Worm (Caenorhabditis elegans): ENCODE measurements around the gene clec-22.

The clec-22 gene

DNA sequence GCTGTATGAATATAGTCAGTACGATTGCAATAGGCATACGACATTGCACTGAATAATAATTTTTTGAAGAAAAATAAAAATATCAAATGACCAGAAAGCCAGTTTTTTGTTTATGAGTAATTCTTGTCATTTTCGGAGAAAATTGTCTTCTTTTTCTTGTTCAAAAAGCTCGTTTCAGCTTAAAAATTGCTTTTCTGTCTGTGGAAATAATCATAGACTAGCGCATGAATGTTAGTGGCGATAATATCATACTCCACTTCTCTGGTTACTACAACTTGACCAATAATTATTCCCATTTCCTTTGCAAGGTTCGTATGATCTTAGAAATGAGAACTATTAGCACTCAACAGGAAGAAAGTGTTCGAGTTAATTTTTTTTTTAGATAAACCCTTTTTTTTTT is 30.7 kb upstream of the clec-22 start, which contains the start of gene srh-216:
Gene srh-216 (minus strand): TSS at position 101 of the 400 bp plus-strand sequence.
- TF ChIP-seq pqm-1 (tag; optimal IDR thresholded peaks at IDR 0.05) (no peak), ama-1 (optimal IDR thresholded peaks at IDR 0.05) (no peak), elt-3 (tag; optimal IDR thresholded peaks at IDR 0.05) (no peak), ceh-16 (tag; optimal IDR thresholded peaks at IDR 0.05) (no peak), nhr-237 (tag; optimal IDR thresholded peaks at IDR 0.05) (no peak), nfya-1 (tag; optimal IDR thresholded peaks at IDR 0.05; ENCODE audit: insufficient read depth) (no peak), fkh-2 (tag; optimal IDR thresholded peaks at IDR 0.05) (no peak), egl-27 (tag; optimal IDR thresholded peaks at IDR 0.05) (no peak), ceh-28 (tag; optimal IDR thresholded peaks at IDR 0.05) (no peak), fos-1 (tag; optimal IDR thresholded peaks at IDR 0.05) (no peak), eor-1 (tag; optimal IDR thresholded peaks at IDR 0.05) (no peak), mdl-1 (tag; optimal IDR thresholded peaks at IDR 0.05) (no peak)

ce11 chrV:16829396-16829795 is 28.8 kb upstream of the clec-22 start, which contains the start of gene srh-214:
Gene srh-214 (minus strand): TSS chrV:16829755.
- TF ChIP-seq nhr-237 (tag; optimal IDR thresholded peaks at IDR 0.05) (no peak), nhr-11 (tag; optimal IDR thresholded peaks at IDR 0.05) (no peak), lin-15B (tag; optimal IDR thresholded peaks at IDR 0.05) (no peak), lsy-12 (tag; optimal IDR thresholded peaks at IDR 0.05) (no peak)

DNA sequence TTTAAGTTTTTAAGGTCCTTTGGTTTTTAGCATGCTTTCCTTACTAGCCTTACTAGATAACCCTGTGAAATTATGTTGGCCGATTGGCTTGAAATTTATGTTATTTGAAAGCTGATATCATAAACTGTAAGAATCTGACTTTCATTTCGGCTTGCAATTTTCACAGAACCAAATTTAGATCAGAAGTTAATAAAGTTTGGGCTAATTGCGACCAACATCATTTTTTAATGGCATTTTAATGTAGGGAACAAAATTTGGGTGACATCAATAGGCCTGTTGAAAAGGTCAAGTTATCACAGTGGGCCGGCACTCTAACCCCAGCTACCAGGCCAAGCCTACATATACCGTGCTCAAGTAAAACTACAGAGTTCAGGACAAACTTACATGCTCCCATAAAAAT is 26.9 kb upstream of the clec-22 start:
- TF ChIP-seq nhr-11 (tag; optimal IDR thresholded peaks at IDR 0.05) (no peak), ceh-28 (tag; optimal IDR thresholded peaks at IDR 0.05) (no peak)

ce11 chrV:16831921-16832320 is 26.3 kb upstream of the clec-22 start, which contains the start of gene srh-215:
Gene srh-215 (minus strand): TSS chrV:16832021.
- TF ChIP-seq ztf-11 (tag; optimal IDR thresholded peaks at IDR 0.05) (no peak), nhr-23 (tag; optimal IDR thresholded peaks at IDR 0.05) (no peak), mdl-1 (tag; optimal IDR thresholded peaks at IDR 0.05) (no peak)

DNA sequence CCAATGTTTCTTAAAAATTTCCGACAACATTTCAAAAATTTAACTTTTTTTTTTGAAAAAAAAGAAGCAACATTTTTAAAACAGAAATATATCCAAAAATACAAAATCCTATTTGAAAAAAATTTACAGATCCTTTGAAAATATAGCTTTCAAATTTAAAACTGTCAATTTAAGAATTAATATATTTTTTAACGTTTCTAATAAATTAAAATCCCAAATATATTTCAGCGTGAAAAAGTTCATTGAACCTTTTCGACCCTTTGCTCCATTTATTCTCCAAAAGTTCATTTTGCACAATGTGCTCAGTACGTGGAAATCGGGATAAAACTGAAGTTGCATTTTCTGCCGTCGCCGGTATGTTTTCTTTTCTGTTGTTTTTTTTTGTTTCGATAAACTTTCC is 25.4 kb upstream of the clec-22 start, which contains the start of gene phy-3:
Gene phy-3 (plus strand): TSS at position 301 of the 400 bp plus-strand sequence.
- no peak for TF ChIP-seq nhr-237 (tag; optimal IDR thresholded peaks at IDR 0.05)
- TF ChIP-seq nhr-77 (tag; optimal IDR thresholded peaks at IDR 0.05), result no peak
- TF ChIP-seq elt-3 (tag; optimal IDR thresholded peaks at IDR 0.05), result no peak

DNA sequence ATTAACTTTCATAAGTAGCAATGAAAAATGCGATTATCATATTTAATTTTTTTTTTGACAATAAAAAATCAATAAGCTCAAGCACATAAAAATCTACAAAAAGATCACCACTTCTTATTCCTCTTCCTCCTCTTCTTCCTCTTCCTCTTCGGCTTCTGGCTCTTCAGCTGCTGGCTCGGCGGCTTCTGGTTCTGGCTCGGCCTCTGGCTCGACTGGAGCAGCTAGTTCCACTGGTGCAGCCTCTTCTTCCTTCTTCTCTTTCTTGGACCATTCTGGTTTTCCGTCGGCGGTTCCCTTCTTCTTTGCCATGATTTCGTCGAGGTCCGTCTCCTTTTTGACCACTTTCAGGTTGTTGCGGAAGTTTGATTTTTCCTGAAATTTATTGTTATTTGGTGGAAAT is 24.6 kb upstream of the clec-22 start:
- TF ChIP-seq elt-1 (tag; optimal IDR thresholded peaks at IDR 0.05) (no peak), ceh-9 (tag; optimal IDR thresholded peaks at IDR 0.05) (no peak), skn-1 (tag; optimal IDR thresholded peaks at IDR 0.05) (no peak), nhr-12 (tag; optimal IDR thresholded peaks at IDR 0.05) (no peak), nhr-28 (tag; optimal IDR thresholded peaks at IDR 0.05) (no peak), nhr-25 (tag; optimal IDR thresholded peaks at IDR 0.05) (no peak), ceh-16 (tag; optimal IDR thresholded peaks at IDR 0.05) (no peak), pha-4 (tag; optimal IDR thresholded peaks at IDR 0.05) (no peak), pqm-1 (tag; optimal IDR thresholded peaks at IDR 0.05) (no peak), lsy-12 (tag; optimal IDR thresholded peaks at IDR 0.05) (no peak), lin-39 (tag; optimal IDR thresholded peaks at IDR 0.05) (no peak), mdl-1 (tag; optimal IDR thresholded peaks at IDR 0.05) (no peak), snpc-4 (tag; optimal IDR thresholded peaks at IDR 0.05) (no peak), egl-5 (tag; optimal IDR thresholded peaks at IDR 0.05) (no peak), nhr-23 (tag; optimal IDR thresholded peaks at IDR 0.05) (no peak), fkh-10 (GFP tag; optimal IDR thresholded peaks at IDR 0.05) (no peak), ceh-28 (tag; optimal IDR thresholded peaks at IDR 0.05) (no peak), fos-1 (tag; optimal IDR thresholded peaks at IDR 0.05) (no peak), elt-3 (tag; optimal IDR thresholded peaks at IDR 0.05) (no peak), daf-12 (tag; optimal IDR thresholded peaks at IDR 0.05) (no peak)

DNA sequence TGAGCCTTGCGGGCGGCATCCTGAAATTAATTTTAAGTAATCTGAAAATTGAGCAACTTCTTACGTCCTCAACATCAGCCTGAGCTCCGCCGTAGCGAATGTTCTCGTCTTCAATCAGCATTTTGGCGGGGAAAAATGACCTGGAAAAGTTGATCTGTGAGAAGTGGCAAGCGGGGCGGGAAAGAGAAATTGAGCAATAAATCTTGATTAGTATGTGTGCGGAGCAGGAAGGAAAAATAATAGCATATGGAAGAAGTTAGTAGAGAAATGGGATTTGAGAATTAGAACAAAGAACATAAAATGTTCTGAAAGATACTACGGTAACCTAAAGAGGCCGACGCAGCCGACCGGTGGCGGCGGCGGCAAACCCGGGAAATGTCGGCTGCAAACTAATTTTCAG is 23.2 kb upstream of the clec-22 start, which contains the start of gene tni-3:
Gene tni-3 (minus strand): TSS at position 140 of the 400 bp plus-strand sequence.
- TF ChIP-seq egl-5 (tag; optimal IDR thresholded peaks at IDR 0.05), result no peak
- no peak for TF ChIP-seq eor-1 (tag; optimal IDR thresholded peaks at IDR 0.05)
- TF ChIP-seq skn-1 (tag; optimal IDR thresholded peaks at IDR 0.05), result no peak
- TF ChIP-seq unc-39 (tag; optimal IDR thresholded peaks at IDR 0.05), result no peak
- TF ChIP-seq nhr-12 (tag; optimal IDR thresholded peaks at IDR 0.05), result no peak
- no peak for TF ChIP-seq ceh-28 (tag; optimal IDR thresholded peaks at IDR 0.05)
- no peak for TF ChIP-seq ama-1 (optimal IDR thresholded peaks at IDR 0.05)
- no peak for TF ChIP-seq ztf-4 (tag; optimal IDR thresholded peaks at IDR 0.05)
- no peak for TF ChIP-seq nhr-43 (tag; optimal IDR thresholded peaks at IDR 0.05; ENCODE audit: poor library complexity, severe bottlenecking)
- TF ChIP-seq nhr-11 (tag; optimal IDR thresholded peaks at IDR 0.05), result no peak
- TF ChIP-seq egl-27 (tag; optimal IDR thresholded peaks at IDR 0.05), result no peak
- no peak for TF ChIP-seq elt-1 (tag; optimal IDR thresholded peaks at IDR 0.05)
- no peak for TF ChIP-seq jun-1 (tag; optimal IDR thresholded peaks at IDR 0.05)
- no peak for TF ChIP-seq daf-12 (tag; optimal IDR thresholded peaks at IDR 0.05)
- TF ChIP-seq fkh-2 (tag; optimal IDR thresholded peaks at IDR 0.05), result no peak
- no peak for TF ChIP-seq R02D3.7 (tag; optimal IDR thresholded peaks at IDR 0.05)
- TF ChIP-seq fkh-10 (GFP tag; optimal IDR thresholded peaks at IDR 0.05), result no peak
- TF ChIP-seq elt-3 (tag; optimal IDR thresholded peaks at IDR 0.05), result no peak
